ENCODE assay signal across 4 fruit fly cellular contexts in genomic region chr3L:11052760-11053259, dm6.
A peak's percentile ranks its signal among the peaks of the same experiment; 100 is the strongest.
TF ChIP-seq lines count a peak whose summit lies in the region.

No protein-coding gene starts in this region.

- no peak for TF ChIP-seq CTCF in whole organism, embryonic (GFP tag; optimal IDR thresholded peaks at IDR 0.05; lab: Kevin White, UChicago)

TF ChIP-seq in whole organism, embryonic, 481 proteins besides CTCF, POLR2A, EP300 and RAD21:
- TF ChIP-seq CG30431 (GFP tag; optimal IDR thresholded peaks at IDR 0.05; lab: Kevin White, UChicago) (no peak), Ets65A (GFP tag; lab: Kevin White, UChicago) (peak; percentile 91), Drgx (GFP tag; IDR thresholded peaks at IDR 0.05; lab: Robert Waterston, UW) (peak; percentile 57; the same call in 1 of the 2 replicates)

TF ChIP-seq in whole organism, prepupa, 60 proteins besides CTCF, POLR2A, EP300 and RAD21:
- TF ChIP-seq CG11294 (GFP tag; IDR thresholded peaks at IDR 0.05; lab: Robert Waterston, UW) = 0 out of 2 replicates have a peak, but pooled peaks have one; percentile 7
- TF ChIP-seq Gug (GFP tag; IDR thresholded peaks at IDR 0.05; lab: Robert Waterston, UW) = peak; percentile 24; the same call in 1 of the 2 replicates
- TF ChIP-seq Eip78C (GFP tag; lab: Kevin White, UChicago) = peak; percentile 47
- TF ChIP-seq CG3919 (GFP tag; optimal IDR thresholded peaks at IDR 0.05; lab: Kevin White, UChicago) = peak; percentile 12
- peak; percentile 71; the same call in 2 of the 3 replicates for TF ChIP-seq CG6163 (GFP tag; IDR thresholded peaks at IDR 0.05; lab: Robert Waterston, UW)
- peak; percentile 15 for TF ChIP-seq CG32006 (GFP tag; optimal IDR thresholded peaks at IDR 0.05; lab: Kevin White, UChicago)
- TF ChIP-seq CG15336 (GFP tag; IDR thresholded peaks at IDR 0.05; lab: Robert Waterston, UW) = peak; percentile 69
- peak; percentile 29 for TF ChIP-seq CG16779 (tag; optimal IDR thresholded peaks at IDR 0.05; lab: Kevin White, UChicago)
- no peak for TF ChIP-seq topi (GFP tag; optimal IDR thresholded peaks at IDR 0.05; lab: Kevin White, UChicago)
- TF ChIP-seq eg (GFP tag; IDR thresholded peaks at IDR 0.05; lab: Robert Waterston, UW) = peak; percentile 74
- peak; percentile 75 for TF ChIP-seq CG6276 (GFP tag; optimal IDR thresholded peaks at IDR 0.05; lab: Kevin White, UChicago)
- no peak for TF ChIP-seq CG10631 (GFP tag; optimal IDR thresholded peaks at IDR 0.05; lab: Kevin White, UChicago)
- peak; percentile 64 for TF ChIP-seq CG8119 (GFP tag; IDR thresholded peaks at IDR 0.05; lab: Robert Waterston, UW)
- peak; percentile 17 for TF ChIP-seq dac (GFP tag; optimal IDR thresholded peaks at IDR 0.05; lab: Kevin White, UChicago)
- no peak for TF ChIP-seq Met (GFP tag; optimal IDR thresholded peaks at IDR 0.05; lab: Kevin White, UChicago)
- TF ChIP-seq Hr4 (GFP tag; optimal IDR thresholded peaks at IDR 0.05; lab: Kevin White, UChicago) = no peak
- peak; percentile 18 for TF ChIP-seq Lpt (GFP tag; optimal IDR thresholded peaks at IDR 0.05; lab: Kevin White, UChicago)

TF ChIP-seq in whole organism, pupa, 21 proteins besides CTCF, POLR2A, EP300 and RAD21:
- TF ChIP-seq CG17806 (tag; optimal IDR thresholded peaks at IDR 0.05; lab: Kevin White, UChicago) (no peak), fd96Ca (GFP tag; IDR thresholded peaks at IDR 0.05; lab: Robert Waterston, UW) (0 out of 3 replicates have a peak, but pooled peaks have one; percentile 13), CG14655 (GFP tag; optimal IDR thresholded peaks at IDR 0.05; lab: Kevin White, UChicago) (no peak), gl (tag; optimal IDR thresholded peaks at IDR 0.05; lab: Kevin White, UChicago) (no peak), Pif1B (GFP tag; optimal IDR thresholded peaks at IDR 0.05; lab: Kevin White, UChicago) (peak; percentile 15), rn (GFP tag; IDR thresholded peaks at IDR 0.05; lab: Robert Waterston, UW) (no peak), Snoo (tag; optimal IDR thresholded peaks at IDR 0.05; lab: Kevin White, UChicago) (no peak), CG9948 (tag; optimal IDR thresholded peaks at IDR 0.05; lab: Kevin White, UChicago) (no peak), D1 (tag; optimal IDR thresholded peaks at IDR 0.05; lab: Kevin White, UChicago) (no peak), CG13204 (GFP tag; optimal IDR thresholded peaks at IDR 0.05; lab: Kevin White, UChicago) (no peak), CG34367 (tag; optimal IDR thresholded peaks at IDR 0.05; lab: Kevin White, UChicago) (no peak), EcR (GFP tag; optimal IDR thresholded peaks at IDR 0.05; lab: Kevin White, UChicago) (no peak), CG12605 (GFP tag; IDR thresholded peaks at IDR 0.05; lab: Robert Waterston, UW) (no peak), CG8159 (tag; optimal IDR thresholded peaks at IDR 0.05; lab: Kevin White, UChicago) (no peak), CG15710 (tag; optimal IDR thresholded peaks at IDR 0.05; lab: Kevin White, UChicago) (no peak), Ets98B (GFP tag; IDR thresholded peaks at IDR 0.05; lab: Robert Waterston, UW) (peak; percentile 58; the same call in 1 of the 2 replicates), Pif1A (GFP tag; optimal IDR thresholded peaks at IDR 0.05; lab: Kevin White, UChicago) (peak; percentile 28), CG4496 (GFP tag; IDR thresholded peaks at IDR 0.05; lab: Robert Waterston, UW) (peak; percentile 60; the same call in 2 of the 3 replicates), CG10348 (GFP tag; IDR thresholded peaks at IDR 0.05; lab: Robert Waterston, UW) (no peak), CG32121 (GFP tag; IDR thresholded peaks at IDR 0.05; lab: Robert Waterston, UW) (peak; percentile 62; the same call in 1 of the 2 replicates), CG8301 (tag; optimal IDR thresholded peaks at IDR 0.05; lab: Kevin White, UChicago) (no peak)

TF ChIP-seq in whole organism, wandering third instar larva, 38 proteins besides CTCF, POLR2A, EP300 and RAD21:
- TF ChIP-seq fru (GFP tag; optimal IDR thresholded peaks at IDR 0.05; lab: Kevin White, UChicago) = peak; percentile 4
- no peak for TF ChIP-seq h (GFP tag; optimal IDR thresholded peaks at IDR 0.05; lab: Kevin White, UChicago)
TF ChIP-seq in whole organism, wandering third instar larva: peak in this region for 1.

Comparison
In these comparisons a context has a peak if more than half of its experiments do, and no peak if none do; other contexts are left out.
1. Of the 7 proteins assayed by ChIP-seq in both whole organism, embryonic and whole organism, prepupa: peak only in whole organism, embryonic: none; only in whole organism, prepupa: CG16779, Gug and Lpt; in both: none; in neither: 4.